Worm (Caenorhabditis elegans) whole organism, midembryonic: ENCODE results near the gene str-84.

Experiments
- T22C8.4 ChIP-seq: fragments of 200-800 bp; sonication (Bioruptor generic); IDR thresholded peaks from 2 replicates; pipeline ENCODE4 v1.3.6; 2022; ENCODE audit warnings: missing genetic modification characterization, missing compliant biosample characterization
- flt-1 ChIP-seq: fragments of 200-800 bp; sonication (Bioruptor generic); IDR thresholded peaks from 2 replicates; pipeline ENCODE4 v1.3.6; 2022; ENCODE audit warnings: missing genetic modification characterization, missing compliant biosample characterization
- ztf-23 ChIP-seq: fragments of 200-800 bp; sonication (Bioruptor generic); IDR thresholded peaks from 2 replicates; pipeline ENCODE4 v1.3.6; 2022; ENCODE audit warnings: missing genetic modification reagents, missing genetic modification characterization, missing compliant biosample characterization

DNA sequence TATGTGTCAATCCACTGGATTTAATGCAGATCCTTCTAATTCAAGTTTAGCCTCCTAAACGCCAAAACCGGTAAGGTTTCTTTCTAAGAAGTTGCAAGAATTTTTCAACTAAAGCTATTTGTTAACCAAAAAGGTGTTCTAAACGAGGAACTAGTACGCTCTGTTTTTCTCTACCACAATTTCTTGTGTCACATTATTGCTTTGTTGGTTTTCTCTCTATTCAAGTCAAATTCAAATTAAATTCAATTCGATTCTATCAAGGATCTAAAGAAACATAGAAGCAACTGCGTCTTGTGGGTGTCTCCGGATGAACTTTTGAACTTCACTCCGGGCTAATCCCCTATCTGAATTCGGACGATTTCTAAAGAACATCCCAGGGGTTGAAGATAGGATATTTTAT is 35.7 kb upstream of the str-84 start, which contains the start of gene oac-40:
- TF ChIP-seq T22C8.4 (GFP tag; lab: Robert Waterston, UW) (no peak), ztf-23 (no peak), flt-1 (GFP tag; lab: Robert Waterston, UW) (no peak)
